Worm (Caenorhabditis elegans) whole organism, young adult: ENCODE measurements around the gene rpl-16.

Experiments
- ceh-27 ChIP-seq: fragments of 200-800 bp; sonication (Bioruptor generic); optimal IDR thresholded peaks from 2 replicates; lab custom pipeline; 2018; ENCODE audit warnings: mild to moderate bottlenecking, missing genetic modification characterization, moderate library complexity, missing compliant biosample characterization
- unc-62 ChIP-seq: fragments of 150-350 bp; optimal IDR thresholded peaks from 2 replicates; lab custom pipeline; 2014; ENCODE audit warnings: missing biosample characterization, missing genetic modification reagents, missing genetic modification characterization

- no peak for TF ChIP-seq unc-62 (GFP tag; lab: Kevin White, UChicago)
- TF ChIP-seq ceh-27 (GFP tag; lab: Kevin White, UChicago), result no peak
Observed at ce11 chrIII:3539499-3539898, 36.1 kb upstream of the rpl-16 start.
